Worm (Caenorhabditis elegans) whole organism, midembryonic: ENCODE results near the gene F10C1.9.
A peak's percentile ranks its signal among the peaks of the same experiment; 100 is the strongest.

Source experiments
- T22C8.4 ChIP-seq: fragments of 200-800 bp; sonication (Bioruptor generic); IDR thresholded peaks from 2 replicates; pipeline ENCODE4 v1.3.6; 2022; ENCODE audit warnings: missing genetic modification characterization, missing compliant biosample characterization
- cog-1 ChIP-seq: sonication (generic microtip); optimal IDR thresholded peaks from 2 replicates; lab custom pipeline; 2016; ENCODE audit warnings: missing genetic modification characterization, missing compliant biosample characterization
- flt-1 ChIP-seq: fragments of 200-800 bp; sonication (Bioruptor generic); IDR thresholded peaks from 2 replicates; pipeline ENCODE4 v1.3.6; 2022; ENCODE audit warnings: missing genetic modification characterization, missing compliant biosample characterization
- klf-2 ChIP-seq: fragments of 200-800 bp; sonication (Bioruptor generic); conservative IDR thresholded peaks from 2 replicates; pipeline ENCODE4 v1.3.6; 2022; ENCODE audit warnings: missing genetic modification reagents, missing genetic modification characterization, missing compliant biosample characterization
- med-1 ChIP-seq: sonication (generic microtip); optimal IDR thresholded peaks from 2 replicates; lab custom pipeline; 2017; ENCODE audit warnings: missing genetic modification characterization, mild to moderate bottlenecking, missing compliant biosample characterization, antibody characterized with exemption, missing genetic modification reagents; ENCODE audit not compliant: insufficient read depth
- ref-1 ChIP-seq: fragments of 200-800 bp; sonication (Bioruptor generic); conservative IDR thresholded peaks from 2 replicates; pipeline ENCODE4 v1.3.6; 2022; ENCODE audit warnings: missing genetic modification reagents, missing genetic modification characterization, missing compliant biosample characterization
- tab-1 ChIP-seq: fragments of 200-800 bp; sonication (Bioruptor generic); IDR thresholded peaks from 2 replicates; pipeline ENCODE4 v1.3.6; 2022; ENCODE audit warnings: missing genetic modification characterization, missing compliant biosample characterization
- ztf-23 ChIP-seq: fragments of 200-800 bp; sonication (Bioruptor generic); IDR thresholded peaks from 2 replicates; pipeline ENCODE4 v1.3.6; 2022; ENCODE audit warnings: missing genetic modification reagents, missing genetic modification characterization, missing compliant biosample characterization
- ztf-29 ChIP-seq: fragments of 200-800 bp; sonication (Bioruptor generic); IDR thresholded peaks from 2 replicates; pipeline ENCODE4 v1.3.6; 2022; ENCODE audit warnings: missing genetic modification reagents, missing genetic modification characterization, missing compliant biosample characterization

The F10C1.9 gene

ce11 chrII:5704479-5704878 lies 40.6 kb downstream of the F10C1.9 start:
- TF ChIP-seq med-1 (GFP tag; lab: Kevin White, UChicago) (no peak), klf-2 (no peak), ztf-23 (GFP tag; lab: Robert Waterston, UW) (no peak), ztf-29 (no peak)

- TF ChIP-seq med-1 (GFP tag; lab: Kevin White, UChicago) (no peak), ztf-23 (GFP tag; lab: Robert Waterston, UW) (0 out of 2 replicates have a peak, but pooled peaks have one; percentile 11), ref-1 (no peak)
These were observed 42.4 kb downstream of the F10C1.9 start for ce11 chrII:5702611-5703192.

ce11 chrII:5701485-5701884 lies 43.6 kb downstream of the F10C1.9 start:
- no peak for TF ChIP-seq T22C8.4
- no peak for TF ChIP-seq tab-1 (GFP tag; lab: Robert Waterston, UW)
- TF ChIP-seq klf-2 = no peak
- no peak for TF ChIP-seq cog-1
- no peak for TF ChIP-seq ztf-23 (GFP tag; lab: Robert Waterston, UW)
- TF ChIP-seq ref-1 = no peak
- TF ChIP-seq med-1 (GFP tag; lab: Kevin White, UChicago) = no peak

- TF ChIP-seq flt-1 = no peak
- TF ChIP-seq ztf-23 (GFP tag; lab: Robert Waterston, UW) = no peak
- TF ChIP-seq ztf-29 = no peak
- no peak for TF ChIP-seq tab-1 (GFP tag; lab: Robert Waterston, UW)
- TF ChIP-seq cog-1 = no peak
- no peak for TF ChIP-seq med-1 (GFP tag; lab: Kevin White, UChicago)
- TF ChIP-seq ref-1 = no peak
- TF ChIP-seq T22C8.4 = no peak
- TF ChIP-seq klf-2 = no peak
These were observed 46.2 kb downstream of the F10C1.9 start, which contains the start of the genes C25H3.10 and C25H3.1 for ce11 chrII:5698869-5699268. TSS of gene C25H3.10 (minus strand) at chrII:5698969. TSS of gene C25H3.1 (plus strand) at chrII:5699071.

- TF ChIP-seq ref-1 (no peak), flt-1 (no peak), klf-2 (no peak), med-1 (GFP tag; lab: Kevin White, UChicago) (no peak), ztf-29 (no peak), cog-1 (no peak), tab-1 (GFP tag; lab: Robert Waterston, UW) (no peak), T22C8.4 (no peak), ztf-23 (GFP tag; lab: Robert Waterston, UW) (no peak)
These were observed 46.8 kb downstream of the F10C1.9 start for ce11 chrII:5698254-5698653.

- TF ChIP-seq cog-1 = no peak
- no peak for TF ChIP-seq ztf-29
- TF ChIP-seq klf-2 = no peak
- TF ChIP-seq med-1 (GFP tag; lab: Kevin White, UChicago) = no peak
- TF ChIP-seq flt-1 = no peak
- TF ChIP-seq ref-1 = no peak
- no peak for TF ChIP-seq T22C8.4
- no peak for TF ChIP-seq tab-1 (GFP tag; lab: Robert Waterston, UW)
- TF ChIP-seq ztf-23 (GFP tag; lab: Robert Waterston, UW) = no peak
These were observed 47.7 kb downstream of the F10C1.9 start for ce11 chrII:5697338-5697737.

- TF ChIP-seq klf-2 (no peak), ztf-23 (GFP tag; lab: Robert Waterston, UW) (no peak), T22C8.4 (no peak), cog-1 (no peak), tab-1 (GFP tag; lab: Robert Waterston, UW) (no peak), ztf-29 (no peak), med-1 (GFP tag; lab: Kevin White, UChicago) (no peak), flt-1 (no peak), ref-1 (no peak)
These were observed 48.9 kb downstream of the F10C1.9 start for ce11 chrII:5696218-5696617.

- TF ChIP-seq cog-1 (no peak), T22C8.4 (no peak), med-1 (GFP tag; lab: Kevin White, UChicago) (no peak), ztf-29 (no peak), klf-2 (no peak), flt-1 (no peak), tab-1 (GFP tag; lab: Robert Waterston, UW) (no peak), ztf-23 (GFP tag; lab: Robert Waterston, UW) (no peak), ref-1 (no peak)
These were observed 50.3 kb downstream of the F10C1.9 start, which contains the start of gene C25H3.14 for ce11 chrII:5694798-5695197. TSS of gene C25H3.14 (plus strand) at chrII:5695098.

- TF ChIP-seq T22C8.4 = no peak
- no peak for TF ChIP-seq ref-1
- no peak for TF ChIP-seq klf-2
- no peak for TF ChIP-seq ztf-29
- no peak for TF ChIP-seq med-1 (GFP tag; lab: Kevin White, UChicago)
- no peak for TF ChIP-seq cog-1
These were observed 51.2 kb downstream of the F10C1.9 start, which contains the start of gene C25H3.3 for ce11 chrII:5693893-5694292. TSS of gene C25H3.3 (plus strand) at chrII:5694193.
